Fruit fly (Drosophila melanogaster) whole organism, embryonic: ENCODE data around the gene CG5246.

ENCODE experiments used
- CG1024 ChIP-seq: fragments of 200-800 bp; sonication (Bioruptor generic); IDR thresholded peaks from 2 replicates; pipeline ENCODE4 v1.3.6; 2022; ENCODE audit warnings: missing biosample characterization, missing genetic modification characterization
- CG10267 ChIP-seq: fragments of 200-800 bp; sonication (Bioruptor generic); optimal IDR thresholded peaks from 2 replicates; lab custom pipeline; 2018; ENCODE audit warnings: missing biosample characterization, mild to moderate bottlenecking, missing genetic modification characterization, moderate library complexity
- CG10274 ChIP-seq: fragments of 200-800 bp; sonication (Bioruptor generic); optimal IDR thresholded peaks from 3 replicates; lab custom pipeline; 2017; ENCODE audit warnings: missing biosample characterization, mild to moderate bottlenecking, missing genetic modification characterization
- CG11085 ChIP-seq: fragments of 200-800 bp; sonication (Bioruptor generic); IDR thresholded peaks from 2 replicates; pipeline ENCODE4 v1.3.6; 2022; ENCODE audit warnings: missing biosample characterization, missing genetic modification characterization
- CG11560 ChIP-seq: fragments of 200-800 bp; sonication (Bioruptor generic); IDR thresholded peaks from 3 replicates; pipeline ENCODE4 v1.3.6; 2022; ENCODE audit warnings: missing biosample characterization, missing genetic modification characterization
- CG11695 ChIP-seq: fragments of 200-800 bp; sonication (Bioruptor generic); IDR thresholded peaks from 3 replicates; pipeline ENCODE4 v1.3.6; 2022; ENCODE audit warnings: missing biosample characterization, missing genetic modification characterization
- CG11696 ChIP-seq: fragments of 200-800 bp; sonication (Bioruptor generic); IDR thresholded peaks from 2 replicates; pipeline ENCODE4 v1.3.6; 2022; ENCODE audit warnings: missing biosample characterization, missing genetic modification characterization
- CG13775 ChIP-seq: fragments of 200-800 bp; sonication (Bioruptor generic); optimal IDR thresholded peaks from 3 replicates; lab custom pipeline; 2017; ENCODE audit warnings: missing biosample characterization, mild to moderate bottlenecking, missing genetic modification characterization
- CG1529 ChIP-seq: fragments of 200-800 bp; sonication (Bioruptor generic); optimal IDR thresholded peaks from 3 replicates; lab custom pipeline; 2018; ENCODE audit warnings: missing biosample characterization, missing genetic modification characterization
- CG17385 ChIP-seq: fragments of 200-800 bp; sonication (Bioruptor generic); optimal IDR thresholded peaks from 3 replicates; lab custom pipeline; 2018; ENCODE audit warnings: missing biosample characterization, mild to moderate bottlenecking, missing genetic modification characterization
- CG17912 ChIP-seq: fragments of 200-800 bp; sonication (Bioruptor generic); optimal IDR thresholded peaks from 2 replicates; lab custom pipeline; 2018; ENCODE audit warnings: missing biosample characterization, mild to moderate bottlenecking, missing genetic modification characterization
- CG2116 ChIP-seq: fragments of 200-800 bp; sonication (Bioruptor generic); optimal IDR thresholded peaks from 3 replicates; lab custom pipeline; 2018; ENCODE audit warnings: missing biosample characterization, mild to moderate bottlenecking, missing genetic modification characterization
- CG30020 ChIP-seq: fragments of 200-800 bp; optimal IDR thresholded peaks from 2 replicates; lab custom pipeline; 2019; ENCODE audit warnings: missing biosample characterization, mild to moderate bottlenecking, missing genetic modification characterization, moderate library complexity
- CG30403 ChIP-seq: fragments of 200-800 bp; sonication (Bioruptor generic); optimal IDR thresholded peaks from 3 replicates; lab custom pipeline; 2016; ENCODE audit warnings: missing biosample characterization, missing genetic modification characterization
- CG3065 ChIP-seq: fragments of 200-800 bp; sonication (Bioruptor generic); optimal IDR thresholded peaks from 2 replicates; lab custom pipeline; 2016; ENCODE audit warnings: missing biosample characterization, missing genetic modification characterization
- CG33557 ChIP-seq: fragments of 200-800 bp; sonication (Bioruptor generic); optimal IDR thresholded peaks from 2 replicates; lab custom pipeline; 2019; ENCODE audit warnings: missing biosample characterization, mild to moderate bottlenecking, missing genetic modification characterization, moderate library complexity
- CG4424 ChIP-seq: fragments of 200-800 bp; sonication (Bioruptor generic); optimal IDR thresholded peaks from 3 replicates; lab custom pipeline; 2016; ENCODE audit warnings: missing biosample characterization, missing genetic modification characterization
- CG5245 ChIP-seq: fragments of 200-800 bp; sonication (Bioruptor generic); optimal IDR thresholded peaks from 3 replicates; lab custom pipeline; 2016; ENCODE audit warnings: missing biosample characterization, missing genetic modification characterization
- CG5953 ChIP-seq: fragments of 200-800 bp; sonication (Bioruptor generic); IDR thresholded peaks from 2 replicates; pipeline ENCODE4 v1.3.6; 2022; ENCODE audit warnings: missing biosample characterization, missing genetic modification characterization
- CG9727 ChIP-seq: fragments of 200-800 bp; sonication (Bioruptor generic); optimal IDR thresholded peaks from 3 replicates; lab custom pipeline; 2017; ENCODE audit warnings: missing biosample characterization, mild to moderate bottlenecking, missing genetic modification characterization
- CTCF ChIP-seq: fragments of 200-800 bp; sonication (Bioruptor generic); optimal IDR thresholded peaks from 2 replicates; lab custom pipeline; 2017; ENCODE audit warnings: missing biosample characterization, mild to moderate bottlenecking, missing genetic modification characterization, moderate library complexity
- CoRest ChIP-seq: fragments of 200-800 bp; sonication (Bioruptor generic); optimal IDR thresholded peaks from 3 replicates; lab custom pipeline; 2018; ENCODE audit warnings: missing biosample characterization, mild to moderate bottlenecking, missing genetic modification characterization, moderate library complexity
- Elba2 ChIP-seq: fragments of 200-800 bp; sonication (Bioruptor generic); optimal IDR thresholded peaks from 3 replicates; lab custom pipeline; 2016; ENCODE audit warnings: missing biosample characterization, missing genetic modification characterization
- Fer2 ChIP-seq: fragments of 200-800 bp; sonication (Bioruptor generic); optimal IDR thresholded peaks from 2 replicates; lab custom pipeline; 2018; ENCODE audit warnings: missing biosample characterization, mild to moderate bottlenecking, missing genetic modification characterization, moderate library complexity
- GATAe ChIP-seq: fragments of 200-800 bp; sonication (Bioruptor generic); conservative IDR thresholded peaks from 2 replicates; pipeline ENCODE4 v1.3.6; 2022; ENCODE audit warnings: missing biosample characterization, missing genetic modification characterization
- Gug ChIP-seq: fragments of 200-800 bp; sonication (Bioruptor generic); IDR thresholded peaks from 4 replicates; pipeline ENCODE4 v1.3.6; 2022; ENCODE audit warnings: missing biosample characterization, missing genetic modification characterization
- HHEX ChIP-seq: fragments of 200-800 bp; sonication (Bioruptor generic); optimal IDR thresholded peaks from 3 replicates; lab custom pipeline; 2017; ENCODE audit warnings: missing biosample characterization, mild to moderate bottlenecking, missing genetic modification characterization, missing genetic modification reagents
- Rfx ChIP-seq: fragments of 200-800 bp; sonication (Bioruptor generic); IDR thresholded peaks from 2 replicates; pipeline ENCODE4 v1.3.6; 2022; ENCODE audit warnings: missing biosample characterization, missing genetic modification characterization
- Trl ChIP-seq, 3 experiments: fragments of >200 bp in 2 of 3; fragments of 200-800 bp in 1 of 3; sonication (Bioruptor generic) in 1 of 3; optimal IDR thresholded peaks; 2 replicates in 1 of 3; 3 replicates in 2 of 3; lab custom pipeline; 2016 to 2017; ENCODE audit warnings: missing biosample characterization in 1 of 3, missing genetic modification characterization in 1 of 3
- Xbp1 ChIP-seq: fragments of 200-800 bp; sonication (Bioruptor generic); optimal IDR thresholded peaks from 3 replicates; lab custom pipeline; 2016; ENCODE audit warnings: missing biosample characterization, mild to moderate bottlenecking, missing genetic modification characterization
- Xrp1 ChIP-seq: fragments of 200-800 bp; sonication (Bioruptor generic); IDR thresholded peaks from 2 replicates; pipeline ENCODE4 v1.3.6; 2022; ENCODE audit warnings: missing biosample characterization, missing genetic modification characterization
- al ChIP-seq: fragments of 200-800 bp; sonication (Bioruptor generic); IDR thresholded peaks from 2 replicates; pipeline ENCODE4 v1.3.6; 2022; ENCODE audit warnings: missing biosample characterization, missing genetic modification characterization
- ap ChIP-seq: fragments of 200-800 bp; sonication (Bioruptor generic); IDR thresholded peaks from 2 replicates; pipeline ENCODE4 v1.3.6; 2022; ENCODE audit warnings: missing biosample characterization, missing genetic modification characterization
- crp ChIP-seq, 2 experiments: fragments of 200-800 bp; sonication (Bioruptor generic); optimal IDR thresholded peaks; 2 replicates in 1 of 2; 3 replicates in 1 of 2; lab custom pipeline; 2017; ENCODE audit warnings: missing biosample characterization in 2 of 2, missing genetic modification characterization in 2 of 2, mild to moderate bottlenecking in 1 of 2, moderate library complexity in 1 of 2
- cwo ChIP-seq: fragments of 200-800 bp; sonication (Bioruptor generic); optimal IDR thresholded peaks from 3 replicates; lab custom pipeline; 2017; ENCODE audit warnings: missing biosample characterization, missing genetic modification characterization, mild to moderate bottlenecking, moderate library complexity, missing genetic modification reagents
- da ChIP-seq: fragments of 200-800 bp; sonication (Bioruptor generic); optimal IDR thresholded peaks from 2 replicates; lab custom pipeline; 2016; ENCODE audit warnings: missing biosample characterization, missing genetic modification characterization
- dm ChIP-seq: fragments of 200-800 bp; sonication (Bioruptor generic); optimal IDR thresholded peaks from 3 replicates; lab custom pipeline; 2016; ENCODE audit warnings: missing biosample characterization, missing genetic modification characterization
- fru ChIP-seq: fragments of >200 bp; optimal IDR thresholded peaks from 2 replicates; lab custom pipeline; 2017
- gfzf ChIP-seq: fragments of 200-800 bp; sonication (Bioruptor generic); optimal IDR thresholded peaks from 2 replicates; lab custom pipeline; 2016; ENCODE audit warnings: missing biosample characterization, mild to moderate bottlenecking, missing genetic modification characterization, moderate library complexity
- ham ChIP-seq: fragments of 200-800 bp; sonication (Bioruptor generic); IDR thresholded peaks from 2 replicates; pipeline ENCODE4 v1.3.6; 2022; ENCODE audit warnings: missing biosample characterization, missing genetic modification characterization
- ind ChIP-seq: fragments of 200-800 bp; sonication (Bioruptor generic); optimal IDR thresholded peaks from 3 replicates; lab custom pipeline; 2016; ENCODE audit warnings: missing biosample characterization, missing genetic modification characterization
- nerfin-1 ChIP-seq: fragments of 200-800 bp; sonication (Bioruptor generic); optimal IDR thresholded peaks from 3 replicates; lab custom pipeline; 2019; ENCODE audit warnings: missing biosample characterization, mild to moderate bottlenecking, missing genetic modification characterization, moderate library complexity
- org-1 ChIP-seq: fragments of 200-800 bp; sonication (Bioruptor generic); optimal IDR thresholded peaks from 2 replicates; lab custom pipeline; 2017; ENCODE audit warnings: missing biosample characterization, missing genetic modification characterization
- ro ChIP-seq: fragments of 200-800 bp; sonication (Bioruptor generic); IDR thresholded peaks from 2 replicates; pipeline ENCODE4 v1.3.6; 2022; ENCODE audit warnings: missing biosample characterization, missing genetic modification characterization
- row ChIP-seq: fragments of 200-800 bp; sonication (Bioruptor generic); IDR thresholded peaks from 3 replicates; pipeline ENCODE4 v1.3.6; 2022; ENCODE audit warnings: missing biosample characterization, missing genetic modification characterization
- run ChIP-seq: fragments of 200-800 bp; sonication (Bioruptor generic); optimal IDR thresholded peaks from 3 replicates; lab custom pipeline; 2018; ENCODE audit warnings: missing biosample characterization, mild to moderate bottlenecking, missing genetic modification characterization
- slp2 ChIP-seq: fragments of 200-800 bp; sonication (Bioruptor generic); optimal IDR thresholded peaks from 2 replicates; lab custom pipeline; 2016; ENCODE audit warnings: missing biosample characterization, missing genetic modification characterization
- sqz ChIP-seq: fragments of 200-800 bp; sonication (Bioruptor generic); optimal IDR thresholded peaks from 3 replicates; lab custom pipeline; 2018; ENCODE audit warnings: missing biosample characterization, mild to moderate bottlenecking, missing genetic modification characterization
- vfl ChIP-seq: fragments of 200-800 bp; sonication (Bioruptor generic); optimal IDR thresholded peaks from 2 replicates; lab custom pipeline; 2016; ENCODE audit warnings: missing biosample characterization, missing genetic modification characterization
- wek ChIP-seq: fragments of 200-800 bp; sonication (Bioruptor generic); optimal IDR thresholded peaks from 3 replicates; lab custom pipeline; 2018; ENCODE audit warnings: missing biosample characterization, mild to moderate bottlenecking, missing genetic modification characterization, moderate library complexity
- zfh2 ChIP-seq: fragments of 200-800 bp; sonication (Bioruptor generic); optimal IDR thresholded peaks from 2 replicates; lab custom pipeline; 2016; ENCODE audit warnings: missing biosample characterization, missing genetic modification characterization

The CG5246 gene

dm6 chr3R:17151376-17152026 is 15.6 kb downstream of the CG5246 start, which contains the start of gene CG5292 (continued):
- TF ChIP-seq CG2116 (GFP tag; lab: Kevin White, UChicago) (peak; percentile 49), al (peak; percentile 22; the same call in 1 of the 2 replicates), CG13775 (GFP tag; lab: Kevin White, UChicago) (peak; percentile 37), fru (lab: Kevin White, UChicago) (no peak), CG17385 (GFP tag; lab: Kevin White, UChicago) (no peak), HHEX (GFP tag; lab: Kevin White, UChicago) (peak; percentile 29), CoRest (tag; lab: Kevin White, UChicago) (peak; percentile 73), CTCF (GFP tag; lab: Kevin White, UChicago) (no peak), CG11696 (peak; percentile 45; the same call in 1 of the 2 replicates), CG30020 (tag; lab: Kevin White, UChicago) (no peak), Fer2 (tag; lab: Kevin White, UChicago) (peak; percentile 19), ham (no peak), CG1024 (GFP tag; lab: Robert Waterston, UW) (peak; percentile 42; the same call in 1 of the 2 replicates), CG3065 (no peak), vfl (peak; percentile 16), CG1529 (GFP tag; lab: Kevin White, UChicago) (no peak), slp2 (GFP tag; lab: Kevin White, UChicago) (no peak), row (GFP tag; lab: Robert Waterston, UW) (peak; percentile 89), run (tag; lab: Kevin White, UChicago) (no peak), CG5953 (0 out of 2 replicates have a peak, but pooled peaks have one; percentile 28), CG5245 (no peak), sqz (no peak), gfzf (GFP tag; lab: Kevin White, UChicago) (no peak), dm (GFP tag; lab: Kevin White, UChicago) (peak; percentile 78), org-1 (no peak), crp (GFP tag; optimal IDR thresholded peaks at IDR 0.05; lab: Kevin White, UChicago) (peak; percentile 89 to 98), Gug (no peak), CG10267 (tag; lab: Kevin White, UChicago) (peak; percentile 85), CG17912 (peak; percentile 3), CG4424 (GFP tag; lab: Kevin White, UChicago) (peak; percentile 53), Rfx (GFP tag; lab: Robert Waterston, UW) (peak; percentile 79), CG10274 (GFP tag; lab: Kevin White, UChicago) (no peak), cwo (GFP tag; lab: Kevin White, UChicago) (peak; percentile 9), ap (GFP tag; lab: Robert Waterston, UW) (no peak), wek (GFP tag; lab: Kevin White, UChicago) (peak; percentile 99), CG30403 (GFP tag; lab: Kevin White, UChicago) (peak; percentile 59), nerfin-1 (tag; lab: Kevin White, UChicago) (no peak), zfh2 (GFP tag; lab: Kevin White, UChicago) (peak; percentile 49), CG9727 (GFP tag; lab: Kevin White, UChicago) (peak; percentile 43), Elba2 (GFP tag; lab: Kevin White, UChicago) (peak; percentile 24), Xrp1 (GFP tag; lab: Robert Waterston, UW) (peak; percentile 69), ro (no peak), CG11560 (no peak), CG11695 (GFP tag; lab: Robert Waterston, UW) (0 out of 3 replicates have a peak, but pooled peaks have one; percentile 33), Xbp1 (GFP tag; lab: Kevin White, UChicago) (peak; percentile 64), CG33557 (no peak), CG11085 (GFP tag; lab: Robert Waterston, UW) (peak; percentile 43; the same call in 1 of the 2 replicates), da (GFP tag; lab: Kevin White, UChicago) (no peak), ind (peak; percentile 31), GATAe (no peak), Trl (optimal IDR thresholded peaks at IDR 0.05; lab: Kevin White, UChicago) (no peak), Trl (GFP tag; optimal IDR thresholded peaks at IDR 0.05; lab: Kevin White, UChicago) (peak; percentile 17)
